Worm (Caenorhabditis elegans): Measurements from ENCODE around the gene R05F9.7.

ce11 chrII:4882498-4882897 lies 3.6 kb upstream of the R05F9.7 start:
- TF ChIP-seq nhr-80 (tag; optimal IDR thresholded peaks at IDR 0.05): no peak
- TF ChIP-seq madf-3 (GFP tag; IDR thresholded peaks at IDR 0.05): no peak
- TF ChIP-seq B0035.1 (tag; optimal IDR thresholded peaks at IDR 0.05): no peak
- no peak for TF ChIP-seq lin-26 (GFP tag; IDR thresholded peaks at IDR 0.05)
- TF ChIP-seq snpc-3.4 (tag; optimal IDR thresholded peaks at IDR 0.05): no peak
- TF ChIP-seq C06A6.2 (GFP tag; conservative IDR thresholded peaks at IDR 0.05): no peak
- no peak for TF ChIP-seq tbx-9 (tag; optimal IDR thresholded peaks at IDR 0.05; ENCODE audit: borderline replicate concordance)
- TF ChIP-seq xnd-1 (tag; optimal IDR thresholded peaks at IDR 0.05): no peak
- no peak for TF ChIP-seq ama-1 (optimal IDR thresholded peaks at IDR 0.05)
- no peak for TF ChIP-seq ama-1 (GFP tag; optimal IDR thresholded peaks at IDR 0.05)
- no peak for TF ChIP-seq ets-4 (GFP tag; optimal IDR thresholded peaks at IDR 0.05)
- TF ChIP-seq unc-62 (GFP tag; optimal IDR thresholded peaks at IDR 0.05): no peak
- TF ChIP-seq F22D6.2 (tag; optimal IDR thresholded peaks at IDR 0.05): no peak
- TF ChIP-seq hrde-1 (tag; optimal IDR thresholded peaks at IDR 0.05; ENCODE audit: borderline replicate concordance): no peak

Data from whole organism, young adult.